Worm (Caenorhabditis elegans) whole organism, L1 larva: ENCODE results near the gene ufl-1.

Experiments
- C04F5.9 ChIP-seq: sonication (generic microtip); optimal IDR thresholded peaks from 2 replicates; lab custom pipeline; 2016; ENCODE audit warnings: missing genetic modification characterization, missing compliant biosample characterization
- C16A3.4 ChIP-seq: fragments of 150-350 bp; optimal IDR thresholded peaks from 2 replicates; lab custom pipeline; 2014; ENCODE audit warnings: missing biosample characterization, missing genetic modification characterization
- Y116A8C.19 ChIP-seq: sonication (generic microtip); optimal IDR thresholded peaks from 2 replicates; lab custom pipeline; 2016; ENCODE audit warnings: missing compliant biosample characterization, missing genetic modification characterization, borderline replicate concordance
- alr-1 ChIP-seq: fragments of 200-800 bp; sonication (Bioruptor generic); optimal IDR thresholded peaks from 2 replicates; lab custom pipeline; 2018; ENCODE audit warnings: borderline replicate concordance, mild to moderate bottlenecking, missing genetic modification characterization, missing compliant biosample characterization
- aly-2 ChIP-seq: fragments of 150-350 bp; optimal IDR thresholded peaks from 2 replicates; lab custom pipeline; 2014; ENCODE audit warnings: missing biosample characterization, missing genetic modification characterization
- ama-1 ChIP-seq: fragments of 150-350 bp; optimal IDR thresholded peaks from 2 replicates; lab custom pipeline; 2014
- blmp-1 ChIP-seq: fragments of 150-350 bp; optimal IDR thresholded peaks from 2 replicates; lab custom pipeline; 2014; ENCODE audit warnings: missing biosample characterization, missing genetic modification characterization
- ceh-63 ChIP-seq: fragments of 200-800 bp; sonication (Bioruptor generic); optimal IDR thresholded peaks from 2 replicates; lab custom pipeline; 2018; ENCODE audit warnings: mild to moderate bottlenecking, missing genetic modification characterization, missing compliant biosample characterization
- ceh-82 ChIP-seq, 3 experiments: fragments of 150-350 bp in 1 of 3; sonication (generic microtip) in 2 of 3; optimal IDR thresholded peaks; 2 replicates each; lab custom pipeline; 2014 to 2017; ENCODE audit warnings: missing biosample characterization in 3 of 3, missing genetic modification characterization in 3 of 3
- ceh-88 ChIP-seq: fragments of 200-800 bp; sonication (Bioruptor generic); IDR thresholded peaks from 2 replicates; pipeline ENCODE4 v1.3.6; 2022; ENCODE audit warnings: missing genetic modification characterization, missing compliant biosample characterization
- ceh-90 ChIP-seq: sonication (generic microtip); optimal IDR thresholded peaks from 2 replicates; lab custom pipeline; 2016; ENCODE audit warnings: missing genetic modification characterization, missing compliant biosample characterization
- ces-1 ChIP-seq: fragments of 150-350 bp; optimal IDR thresholded peaks from 2 replicates; lab custom pipeline; 2014; ENCODE audit warnings: missing biosample characterization, missing genetic modification reagents, missing genetic modification characterization
- dsc-1 ChIP-seq: sonication (generic microtip); optimal IDR thresholded peaks from 2 replicates; lab custom pipeline; 2016; ENCODE audit warnings: mild to moderate bottlenecking, missing genetic modification characterization, missing compliant biosample characterization
- efl-1 ChIP-seq, 4 experiments: fragments of 150-350 bp; optimal IDR thresholded peaks in 3 of 4; peaks in 1 of 4; 1 replicate in 1 of 4; 2 replicates in 3 of 4; lab custom pipeline; 2014; ENCODE audit warnings: missing biosample characterization in 2 of 4, missing genetic modification characterization in 2 of 4, missing genetic modification reagents in 2 of 4
- efl-3 ChIP-seq: fragments of 200-800 bp; sonication (Bioruptor generic); optimal IDR thresholded peaks from 2 replicates; lab custom pipeline; 2018; ENCODE audit warnings: mild to moderate bottlenecking, missing genetic modification characterization, missing compliant biosample characterization
- elt-2 ChIP-seq: sonication (generic microtip); optimal IDR thresholded peaks from 2 replicates; lab custom pipeline; 2016; ENCODE audit warnings: missing genetic modification characterization, mild to moderate bottlenecking, inconsistent platforms, missing compliant biosample characterization, missing genetic modification reagents
- elt-3 ChIP-seq, 6 experiments: fragments of 150-350 bp in 1 of 6; sonication (generic microtip); optimal IDR thresholded peaks; 2 replicates each; lab custom pipeline; 2017 to 2018; ENCODE audit warnings: missing biosample characterization in 6 of 6, missing genetic modification characterization in 6 of 6, inconsistent platforms in 1 of 6
- ets-5 ChIP-seq: fragments of 200-800 bp; sonication (Bioruptor generic); IDR thresholded peaks from 2 replicates; pipeline ENCODE4 v1.3.6; 2022; ENCODE audit warnings: missing genetic modification characterization, missing compliant biosample characterization
- fkh-10 ChIP-seq: sonication (generic microtip); optimal IDR thresholded peaks from 2 replicates; lab custom pipeline; 2017; ENCODE audit warnings: missing biosample characterization, missing genetic modification reagents, missing genetic modification characterization
- fos-1 ChIP-seq: fragments of 150-350 bp; optimal IDR thresholded peaks from 2 replicates; lab custom pipeline; 2014; ENCODE audit warnings: missing biosample characterization, missing genetic modification characterization
- grh-1 ChIP-seq: fragments of 200-800 bp; sonication (Bioruptor generic); IDR thresholded peaks from 2 replicates; pipeline ENCODE4 v1.3.6; 2022; ENCODE audit warnings: missing genetic modification reagents, missing genetic modification characterization, missing compliant biosample characterization
- hlh-17 ChIP-seq: fragments of 200-800 bp; sonication (Bioruptor generic); optimal IDR thresholded peaks from 2 replicates; lab custom pipeline; 2018; ENCODE audit warnings: missing genetic modification characterization, mild to moderate bottlenecking, missing compliant biosample characterization, moderate library complexity, borderline replicate concordance
- hlh-4 ChIP-seq: sonication (generic microtip); optimal IDR thresholded peaks from 2 replicates; lab custom pipeline; 2016; ENCODE audit warnings: mild to moderate bottlenecking, missing genetic modification characterization, missing compliant biosample characterization
- hpl-2 ChIP-seq: fragments of 150-350 bp; optimal IDR thresholded peaks from 2 replicates; lab custom pipeline; 2014; ENCODE audit warnings: missing biosample characterization, missing genetic modification reagents, missing genetic modification characterization
- irx-1 ChIP-seq: sonication (generic microtip); optimal IDR thresholded peaks from 2 replicates; lab custom pipeline; 2016; ENCODE audit warnings: missing genetic modification characterization, missing compliant biosample characterization
- lin-13 ChIP-seq: fragments of 150-350 bp; optimal IDR thresholded peaks from 2 replicates; lab custom pipeline; 2014; ENCODE audit warnings: missing biosample characterization, missing genetic modification reagents, missing genetic modification characterization
- lin-15B ChIP-seq: fragments of 150-350 bp; sonication (generic microtip); optimal IDR thresholded peaks from 3 replicates; lab custom pipeline; 2014; ENCODE audit warnings: missing biosample characterization, missing genetic modification characterization
- lin-35 ChIP-seq, 2 experiments: fragments of 150-350 bp; optimal IDR thresholded peaks; 2 replicates each; lab custom pipeline; 2014; ENCODE audit warnings: missing biosample characterization in 2 of 2, missing genetic modification characterization in 2 of 2, missing genetic modification reagents in 2 of 2
- lin-39 ChIP-seq: fragments of 150-350 bp; optimal IDR thresholded peaks from 2 replicates; lab custom pipeline; 2014; ENCODE audit warnings: missing biosample characterization, missing genetic modification reagents, missing genetic modification characterization
- lsy-2 ChIP-seq, 2 experiments: fragments of 150-350 bp; optimal IDR thresholded peaks; 2 replicates each; lab custom pipeline; 2014; ENCODE audit warnings: missing biosample characterization in 2 of 2, missing genetic modification characterization in 2 of 2
- mef-2 ChIP-seq: fragments of 150-350 bp; optimal IDR thresholded peaks from 2 replicates; lab custom pipeline; 2014; ENCODE audit warnings: missing biosample characterization, missing genetic modification characterization
- mep-1 ChIP-seq: fragments of 150-350 bp; optimal IDR thresholded peaks from 2 replicates; lab custom pipeline; 2014; ENCODE audit warnings: missing biosample characterization, missing genetic modification characterization
- nhr-11 ChIP-seq: fragments of 150-350 bp; optimal IDR thresholded peaks from 2 replicates; lab custom pipeline; 2014; ENCODE audit warnings: missing biosample characterization, missing genetic modification characterization
- nhr-12 ChIP-seq: sonication (generic microtip); optimal IDR thresholded peaks from 2 replicates; lab custom pipeline; 2017; ENCODE audit warnings: missing biosample characterization, missing genetic modification characterization
- nhr-237 ChIP-seq: fragments of 150-350 bp; optimal IDR thresholded peaks from 2 replicates; lab custom pipeline; 2014; ENCODE audit warnings: missing biosample characterization, missing genetic modification characterization
- nhr-28 ChIP-seq: fragments of 150-350 bp; optimal IDR thresholded peaks from 2 replicates; lab custom pipeline; 2014; ENCODE audit warnings: missing biosample characterization, missing genetic modification characterization
- nhr-47 ChIP-seq: sonication (generic microtip); optimal IDR thresholded peaks from 2 replicates; lab custom pipeline; 2016; ENCODE audit warnings: mild to moderate bottlenecking, missing genetic modification characterization, moderate library complexity, missing compliant biosample characterization
- nhr-71 ChIP-seq: sonication (generic microtip); optimal IDR thresholded peaks from 2 replicates; lab custom pipeline; 2016; ENCODE audit warnings: mild to moderate bottlenecking, missing genetic modification characterization, moderate library complexity, missing compliant biosample characterization
- nhr-76 ChIP-seq: sonication (generic microtip); optimal IDR thresholded peaks from 2 replicates; lab custom pipeline; 2017; ENCODE audit warnings: missing biosample characterization, missing genetic modification characterization
- nhr-77 ChIP-seq: fragments of 150-350 bp; optimal IDR thresholded peaks from 2 replicates; lab custom pipeline; 2014; ENCODE audit warnings: missing biosample characterization, missing genetic modification characterization
- nhr-84 ChIP-seq: sonication (generic microtip); optimal IDR thresholded peaks from 2 replicates; lab custom pipeline; 2017; ENCODE audit warnings: missing biosample characterization, missing genetic modification characterization
- nhr-90 ChIP-seq: sonication (generic microtip); optimal IDR thresholded peaks from 2 replicates; lab custom pipeline; 2016; ENCODE audit warnings: mild to moderate bottlenecking, missing genetic modification characterization, missing compliant biosample characterization; ENCODE audit not compliant: poor library complexity
- pag-3 ChIP-seq: sonication (generic microtip); optimal IDR thresholded peaks from 2 replicates; lab custom pipeline; 2017; ENCODE audit warnings: missing genetic modification characterization, mild to moderate bottlenecking, missing compliant biosample characterization, antibody characterized with exemption, borderline replicate concordance; ENCODE audit not compliant: insufficient read depth
- pax-3 ChIP-seq: fragments of 200-800 bp; sonication (Bioruptor generic); optimal IDR thresholded peaks from 2 replicates; lab custom pipeline; 2018; ENCODE audit warnings: mild to moderate bottlenecking, missing genetic modification characterization, moderate library complexity, missing compliant biosample characterization
- rnt-1 ChIP-seq: sonication (generic microtip); optimal IDR thresholded peaks from 2 replicates; lab custom pipeline; 2016; ENCODE audit warnings: mild to moderate bottlenecking, missing genetic modification characterization, moderate library complexity, missing compliant biosample characterization
- skn-1 ChIP-seq: fragments of 150-350 bp; optimal IDR thresholded peaks from 2 replicates; lab custom pipeline; 2014; ENCODE audit warnings: missing biosample characterization, missing genetic modification characterization
- snpc-4 ChIP-seq: fragments of 150-350 bp; optimal IDR thresholded peaks from 2 replicates; lab custom pipeline; 2014; ENCODE audit warnings: missing biosample characterization, missing genetic modification characterization
- tbx-2 ChIP-seq: sonication (generic microtip); optimal IDR thresholded peaks from 2 replicates; lab custom pipeline; 2016; ENCODE audit warnings: missing genetic modification characterization, missing compliant biosample characterization
- unc-30 ChIP-seq: sonication (generic microtip); optimal IDR thresholded peaks from 2 replicates; lab custom pipeline; 2017; ENCODE audit warnings: missing biosample characterization, missing genetic modification characterization
- unc-62 ChIP-seq: fragments of 150-350 bp; optimal IDR thresholded peaks from 2 replicates; lab custom pipeline; 2014; ENCODE audit warnings: missing biosample characterization, missing genetic modification reagents, missing genetic modification characterization
- unc-98 ChIP-seq: fragments of 200-800 bp; sonication (Bioruptor generic); IDR thresholded peaks from 2 replicates; pipeline ENCODE4 v1.3.6; 2022; ENCODE audit warnings: missing genetic modification characterization, missing compliant biosample characterization
- xbp-1 ChIP-seq: sonication (generic microtip); optimal IDR thresholded peaks from 2 replicates; lab custom pipeline; 2016; ENCODE audit warnings: missing genetic modification characterization, missing compliant biosample characterization
- zip-4 ChIP-seq: fragments of 200-800 bp; sonication (Bioruptor generic); optimal IDR thresholded peaks from 2 replicates; lab custom pipeline; 2018; ENCODE audit warnings: mild to moderate bottlenecking, missing genetic modification characterization, moderate library complexity, missing compliant biosample characterization

ufl-1 gene

ce11 chrIV:7023004-7023403 lies 13.7 kb downstream of the ufl-1 start (continued):
- TF ChIP-seq nhr-77 (tag; lab: Kevin White, UChicago), result peak; percentile 29
- TF ChIP-seq pag-3, result no peak
- no peak for TF ChIP-seq ets-5
- TF ChIP-seq alr-1, result no peak
- peak; percentile 34 for TF ChIP-seq lin-39 (tag; lab: Kevin White, UChicago)
- TF ChIP-seq ceh-88, result no peak
- no peak for TF ChIP-seq nhr-76 (tag; lab: Kevin White, UChicago)
- TF ChIP-seq nhr-237, result no peak
- TF ChIP-seq unc-62 (GFP tag; lab: Kevin White, UChicago), result no peak
- peak; percentile 81 for TF ChIP-seq tbx-2 (tag; lab: Kevin White, UChicago)
- no peak for TF ChIP-seq C04F5.9 (tag; lab: Kevin White, UChicago)
- TF ChIP-seq fos-1 (tag; lab: Kevin White, UChicago), result peak; percentile 67
- peak; percentile 30 for TF ChIP-seq C16A3.4 (tag; lab: Kevin White, UChicago)
- peak; percentile 38 to 80 (median 66) for TF ChIP-seq ceh-82 (tag; optimal IDR thresholded peaks at IDR 0.05; lab: Kevin White, UChicago)
- TF ChIP-seq unc-98 (GFP tag; lab: Robert Waterston, UW), result no peak
- peak; percentile 50 for TF ChIP-seq dsc-1
- no peak for TF ChIP-seq mef-2 (tag; lab: Kevin White, UChicago)
- TF ChIP-seq ces-1 (GFP tag; lab: Kevin White, UChicago), result no peak
- TF ChIP-seq pax-3, result no peak
- no peak for TF ChIP-seq ceh-90 (tag; lab: Kevin White, UChicago)
- TF ChIP-seq nhr-84 (tag; lab: Kevin White, UChicago), result no peak
- TF ChIP-seq grh-1 (GFP tag; lab: Robert Waterston, UW), result no peak; the same call in 1 of the 2 replicates
- peak; percentile 14 for TF ChIP-seq lin-13 (GFP tag; lab: Kevin White, UChicago)
- TF ChIP-seq hpl-2 (GFP tag; lab: Kevin White, UChicago), result no peak
- TF ChIP-seq mep-1, result peak; percentile 88
- peak; percentile 60 to 66 for TF ChIP-seq efl-1 (optimal IDR thresholded peaks at IDR 0.05; lab: Kevin White, UChicago)
- TF ChIP-seq efl-1 (GFP tag; optimal IDR thresholded peaks at IDR 0.05 in 1 of 2; lab: Kevin White, UChicago), result peak; percentile 31 to 62
- no peak for TF ChIP-seq zip-4
- TF ChIP-seq hlh-17, result no peak
- TF ChIP-seq nhr-28 (tag; lab: Kevin White, UChicago), result no peak
- TF ChIP-seq lsy-2 (tag; optimal IDR thresholded peaks at IDR 0.05; lab: Kevin White, UChicago), result peak; percentile 72 to 81
- TF ChIP-seq nhr-11, result no peak
- peak; percentile 80 for TF ChIP-seq rnt-1 (tag; lab: Kevin White, UChicago)
- TF ChIP-seq unc-30, result no peak
- TF ChIP-seq irx-1 (tag; lab: Kevin White, UChicago), result peak; percentile 27
- TF ChIP-seq nhr-90, result peak; percentile 81
- TF ChIP-seq ama-1 (lab: Kevin White, UChicago), result no peak
- peak; percentile 12 for TF ChIP-seq lin-15B (tag; lab: Kevin White, UChicago)
- peak; percentile 61 for TF ChIP-seq skn-1 (tag; lab: Kevin White, UChicago)
- no peak for TF ChIP-seq Y116A8C.19 (tag; lab: Kevin White, UChicago)
- peak; percentile 94 for TF ChIP-seq nhr-71 (tag; lab: Kevin White, UChicago)
- TF ChIP-seq nhr-12 (tag; lab: Kevin White, UChicago), result no peak
- TF ChIP-seq elt-2 (tag; lab: Kevin White, UChicago), result peak; percentile 26
- no peak for TF ChIP-seq hlh-4
- peak; percentile 48 for TF ChIP-seq snpc-4 (tag; lab: Kevin White, UChicago)
- TF ChIP-seq efl-3 (GFP tag; lab: Kevin White, UChicago), result no peak
- TF ChIP-seq nhr-47 (tag; lab: Kevin White, UChicago), result peak; percentile 65
- peak; percentile 57 to 75 for TF ChIP-seq lin-35 (GFP tag; optimal IDR thresholded peaks at IDR 0.05; lab: Kevin White, UChicago)
- no peak for TF ChIP-seq fkh-10 (GFP tag; lab: Kevin White, UChicago)
- peak; percentile 71 for TF ChIP-seq xbp-1
- no peak for TF ChIP-seq aly-2 (tag; lab: Kevin White, UChicago)
- no peak for TF ChIP-seq ceh-63 (GFP tag; lab: Kevin White, UChicago)
- TF ChIP-seq elt-3 (tag; optimal IDR thresholded peaks at IDR 0.05; lab: Kevin White, UChicago), result peak in 2 of 6 experiments; percentile 39 to 51
- TF ChIP-seq blmp-1 (tag; lab: Kevin White, UChicago), result peak; percentile 51
